Fruit fly (Drosophila melanogaster) whole organism, embryonic: ENCODE measurements around the gene RpL23A.

Experiments used
- Atf6 ChIP-seq: fragments of 200-800 bp; sonication (Bioruptor generic); IDR thresholded peaks from 2 replicates; pipeline ENCODE4 v1.3.6; 2022; ENCODE audit warnings: missing biosample characterization, missing genetic modification characterization
- CG10366 ChIP-seq: fragments of 200-800 bp; sonication (Bioruptor generic); IDR thresholded peaks from 2 replicates; pipeline ENCODE4 v1.3.6; 2022; ENCODE audit warnings: missing biosample characterization, missing genetic modification characterization
- CG12391 ChIP-seq: fragments of 200-800 bp; sonication (Bioruptor generic); optimal IDR thresholded peaks from 3 replicates; lab custom pipeline; 2018; ENCODE audit warnings: missing biosample characterization, mild to moderate bottlenecking, missing genetic modification characterization, moderate library complexity
- CG1602 ChIP-seq: fragments of 200-800 bp; sonication (Bioruptor generic); optimal IDR thresholded peaks from 3 replicates; lab custom pipeline; 2016; ENCODE audit warnings: missing biosample characterization, missing genetic modification characterization
- CG16779 ChIP-seq: fragments of 200-800 bp; sonication (Bioruptor generic); IDR thresholded peaks from 2 replicates; pipeline ENCODE4 v1.3.6; 2022; ENCODE audit warnings: missing biosample characterization, missing genetic modification characterization
- CG17802 ChIP-seq: fragments of 200-800 bp; sonication (Bioruptor generic); optimal IDR thresholded peaks from 2 replicates; lab custom pipeline; 2018; ENCODE audit warnings: missing biosample characterization, mild to moderate bottlenecking, missing genetic modification characterization, moderate library complexity
- CG18262 ChIP-seq: fragments of 200-800 bp; optimal IDR thresholded peaks from 3 replicates; lab custom pipeline; 2019; ENCODE audit warnings: missing biosample characterization, mild to moderate bottlenecking, missing genetic modification characterization, moderate library complexity
- CG2120 ChIP-seq: fragments of 200-800 bp; sonication (Bioruptor generic); optimal IDR thresholded peaks from 3 replicates; lab custom pipeline; 2016; ENCODE audit warnings: missing biosample characterization, missing genetic modification characterization
- CG3163 ChIP-seq: fragments of 200-800 bp; sonication (Bioruptor generic); optimal IDR thresholded peaks from 3 replicates; lab custom pipeline; 2016; ENCODE audit warnings: missing biosample characterization, missing genetic modification characterization
- CG32767 ChIP-seq: fragments of 200-800 bp; sonication (Bioruptor generic); IDR thresholded peaks from 2 replicates; pipeline ENCODE4 v1.3.6; 2022; ENCODE audit warnings: missing biosample characterization, missing genetic modification characterization
- CG3407 ChIP-seq: fragments of 200-800 bp; sonication (Bioruptor generic); optimal IDR thresholded peaks from 2 replicates; lab custom pipeline; 2018; ENCODE audit warnings: missing biosample characterization, mild to moderate bottlenecking, missing genetic modification characterization
- CG9932 ChIP-seq: fragments of 200-800 bp; sonication (Bioruptor generic); IDR thresholded peaks from 2 replicates; pipeline ENCODE4 v1.3.6; 2022; ENCODE audit warnings: missing biosample characterization, missing genetic modification characterization
- Camta ChIP-seq: fragments of 200-800 bp; sonication (Bioruptor generic); optimal IDR thresholded peaks from 2 replicates; lab custom pipeline; 2016; ENCODE audit warnings: missing biosample characterization, missing genetic modification characterization
- D ChIP-seq, 2 experiments: fragments of 200-800 bp in 1 of 2; fragments of >200 bp in 1 of 2; sonication (Bioruptor generic) in 1 of 2; optimal IDR thresholded peaks; 2 replicates in 1 of 2; 3 replicates in 1 of 2; lab custom pipeline; 2017; ENCODE audit warnings: mild to moderate bottlenecking in 1 of 2, missing biosample characterization in 1 of 2, missing genetic modification characterization in 1 of 2, missing genetic modification reagents in 1 of 2
- D19B ChIP-seq: fragments of 200-800 bp; sonication (Bioruptor generic); optimal IDR thresholded peaks from 2 replicates; lab custom pipeline; 2017; ENCODE audit warnings: missing biosample characterization, mild to moderate bottlenecking, missing genetic modification characterization
- Dad ChIP-seq: fragments of 200-800 bp; sonication (Bioruptor generic); optimal IDR thresholded peaks from 3 replicates; lab custom pipeline; 2016; ENCODE audit warnings: missing biosample characterization, missing genetic modification characterization
- Deaf1 ChIP-seq: fragments of 200-800 bp; optimal IDR thresholded peaks from 3 replicates; lab custom pipeline; 2019; ENCODE audit warnings: missing biosample characterization, mild to moderate bottlenecking, missing genetic modification characterization, moderate library complexity
- E2f2 ChIP-seq: fragments of 200-800 bp; sonication (Bioruptor generic); IDR thresholded peaks from 2 replicates; pipeline ENCODE4 v1.3.6; 2022; ENCODE audit warnings: missing biosample characterization, missing genetic modification characterization
- H2.0 ChIP-seq: fragments of 200-800 bp; sonication (Bioruptor generic); IDR thresholded peaks from 2 replicates; pipeline ENCODE4 v1.3.6; 2022; ENCODE audit warnings: missing biosample characterization, missing genetic modification characterization
- HLH3B ChIP-seq: fragments of 200-800 bp; sonication (Bioruptor generic); IDR thresholded peaks from 2 replicates; pipeline ENCODE4 v1.3.6; 2022; ENCODE audit warnings: missing biosample characterization, missing genetic modification characterization
- Hmr ChIP-seq: fragments of 200-800 bp; sonication (Bioruptor generic); optimal IDR thresholded peaks from 3 replicates; lab custom pipeline; 2017; ENCODE audit warnings: mild to moderate bottlenecking, missing biosample characterization, missing genetic modification reagents, missing genetic modification characterization
- MBD-R2 ChIP-seq: fragments of 200-800 bp; sonication (Bioruptor generic); IDR thresholded peaks from 2 replicates; pipeline ENCODE4 v1.3.6; 2022; ENCODE audit warnings: missing biosample characterization, missing genetic modification characterization
- MTF-1 ChIP-seq: fragments of 200-800 bp; sonication (Bioruptor generic); optimal IDR thresholded peaks from 2 replicates; lab custom pipeline; 2018; ENCODE audit warnings: missing biosample characterization, mild to moderate bottlenecking, missing genetic modification characterization, borderline replicate concordance
- Max ChIP-seq: fragments of 200-800 bp; sonication (Bioruptor generic); optimal IDR thresholded peaks from 2 replicates; lab custom pipeline; 2016; ENCODE audit warnings: missing biosample characterization, mild to moderate bottlenecking, missing genetic modification characterization
- Sin3A ChIP-seq: fragments of >200 bp; optimal IDR thresholded peaks from 2 replicates; lab custom pipeline; 2018
- Sox102F ChIP-seq: fragments of 200-800 bp; sonication (Bioruptor generic); optimal IDR thresholded peaks from 2 replicates; lab custom pipeline; 2018; ENCODE audit warnings: missing biosample characterization, mild to moderate bottlenecking, missing genetic modification characterization, moderate library complexity
- Xbp1 ChIP-seq: fragments of 200-800 bp; sonication (Bioruptor generic); optimal IDR thresholded peaks from 3 replicates; lab custom pipeline; 2016; ENCODE audit warnings: missing biosample characterization, mild to moderate bottlenecking, missing genetic modification characterization
- Xrp1 ChIP-seq: fragments of 200-800 bp; sonication (Bioruptor generic); IDR thresholded peaks from 2 replicates; pipeline ENCODE4 v1.3.6; 2022; ENCODE audit warnings: missing biosample characterization, missing genetic modification characterization
- ase ChIP-seq: fragments of 200-800 bp; sonication (Bioruptor generic); IDR thresholded peaks from 3 replicates; pipeline ENCODE4 v1.3.6; 2022; ENCODE audit warnings: missing biosample characterization, missing genetic modification characterization
- bcd ChIP-seq: fragments of 200-800 bp; sonication (Bioruptor generic); optimal IDR thresholded peaks from 2 replicates; lab custom pipeline; 2017; ENCODE audit warnings: missing biosample characterization, mild to moderate bottlenecking, missing genetic modification characterization
- chinmo ChIP-seq: fragments of 200-800 bp; sonication (Bioruptor generic); IDR thresholded peaks from 4 replicates; pipeline ENCODE4 v1.3.6; 2022; ENCODE audit warnings: missing biosample characterization, missing genetic modification characterization; ENCODE audit not compliant: partially characterized antibody
- da ChIP-seq: fragments of 200-800 bp; sonication (Bioruptor generic); optimal IDR thresholded peaks from 2 replicates; lab custom pipeline; 2016; ENCODE audit warnings: missing biosample characterization, missing genetic modification characterization
- ftz-f1 ChIP-seq: fragments of 200-800 bp; sonication (Bioruptor generic); optimal IDR thresholded peaks from 2 replicates; lab custom pipeline; 2016; ENCODE audit warnings: missing biosample characterization, missing genetic modification characterization
- gem ChIP-seq: fragments of 200-800 bp; sonication (Bioruptor generic); optimal IDR thresholded peaks from 2 replicates; lab custom pipeline; 2019; ENCODE audit warnings: missing biosample characterization, mild to moderate bottlenecking, missing genetic modification characterization, moderate library complexity
- grau ChIP-seq: fragments of 200-800 bp; optimal IDR thresholded peaks from 3 replicates; lab custom pipeline; 2019; ENCODE audit warnings: missing biosample characterization, mild to moderate bottlenecking, missing genetic modification characterization, moderate library complexity
- gsb-n ChIP-seq: fragments of 200-800 bp; sonication (Bioruptor generic); optimal IDR thresholded peaks from 3 replicates; lab custom pipeline; 2018; ENCODE audit warnings: missing biosample characterization, mild to moderate bottlenecking, missing genetic modification characterization
- h ChIP-seq: fragments of >200 bp; optimal IDR thresholded peaks from 2 replicates; lab custom pipeline; 2017
- mirr ChIP-seq: fragments of 200-800 bp; sonication (Bioruptor generic); optimal IDR thresholded peaks from 3 replicates; lab custom pipeline; 2018; ENCODE audit warnings: missing biosample characterization, mild to moderate bottlenecking, missing genetic modification characterization
- nmo ChIP-seq: fragments of 200-800 bp; sonication (Bioruptor generic); optimal IDR thresholded peaks from 2 replicates; lab custom pipeline; 2018; ENCODE audit warnings: missing biosample characterization, mild to moderate bottlenecking, missing genetic modification characterization, moderate library complexity
- onecut ChIP-seq: fragments of 200-800 bp; sonication (Bioruptor generic); IDR thresholded peaks from 2 replicates; pipeline ENCODE4 v1.3.6; 2022; ENCODE audit warnings: missing biosample characterization, missing genetic modification characterization
- p53 ChIP-seq: fragments of 200-800 bp; sonication (Bioruptor generic); optimal IDR thresholded peaks from 2 replicates; lab custom pipeline; 2016; ENCODE audit warnings: missing biosample characterization, missing genetic modification characterization
- pfk ChIP-seq: fragments of 200-800 bp; sonication (Bioruptor generic); optimal IDR thresholded peaks from 2 replicates; lab custom pipeline; 2018; ENCODE audit warnings: missing biosample characterization, mild to moderate bottlenecking, missing genetic modification characterization, moderate library complexity
- row ChIP-seq: fragments of 200-800 bp; sonication (Bioruptor generic); IDR thresholded peaks from 3 replicates; pipeline ENCODE4 v1.3.6; 2022; ENCODE audit warnings: missing biosample characterization, missing genetic modification characterization
- seq ChIP-seq: fragments of 200-800 bp; sonication (Bioruptor generic); IDR thresholded peaks from 2 replicates; pipeline ENCODE4 v1.3.6; 2022; ENCODE audit warnings: missing biosample characterization, missing genetic modification characterization
- sim ChIP-seq: fragments of 200-800 bp; sonication (Bioruptor generic); IDR thresholded peaks from 2 replicates; pipeline ENCODE4 v1.3.6; 2022; ENCODE audit warnings: missing biosample characterization, missing genetic modification characterization
- sisA ChIP-seq: fragments of 200-800 bp; sonication (Bioruptor generic); IDR thresholded peaks from 2 replicates; pipeline ENCODE4 v1.3.6; 2022; ENCODE audit warnings: missing biosample characterization, missing genetic modification characterization
- sqz ChIP-seq: fragments of 200-800 bp; sonication (Bioruptor generic); optimal IDR thresholded peaks from 3 replicates; lab custom pipeline; 2018; ENCODE audit warnings: missing biosample characterization, mild to moderate bottlenecking, missing genetic modification characterization
- toy ChIP-seq: fragments of 200-800 bp; sonication (Bioruptor generic); IDR thresholded peaks from 2 replicates; pipeline ENCODE4 v1.3.6; 2022; ENCODE audit warnings: missing biosample characterization, missing genetic modification characterization
- twi ChIP-seq: fragments of 200-800 bp; optimal IDR thresholded peaks from 2 replicates; lab custom pipeline; 2019; ENCODE audit warnings: missing biosample characterization, mild to moderate bottlenecking, missing genetic modification characterization, moderate library complexity
- unc-4 ChIP-seq: fragments of 200-800 bp; sonication (Bioruptor generic); IDR thresholded peaks from 2 replicates; pipeline ENCODE4 v1.3.6; 2022; ENCODE audit warnings: missing biosample characterization, missing genetic modification characterization; ENCODE audit not compliant: partially characterized antibody
- z ChIP-seq: fragments of 200-800 bp; sonication (Bioruptor generic); IDR thresholded peaks from 3 replicates; pipeline ENCODE4 v1.3.6; 2022; ENCODE audit warnings: missing biosample characterization, missing genetic modification characterization

Gene RpL23A

dm6 chr3L:1629064-1629777, 39.2 kb downstream of the RpL23A start, which contains the start of gene GC (continued):
- no peak for TF ChIP-seq unc-4 (GFP tag; lab: Robert Waterston, UW)
- TF ChIP-seq Deaf1 (tag; lab: Kevin White, UChicago): peak; percentile 40
- peak; percentile 34; the same call in 1 of the 2 replicates for TF ChIP-seq HLH3B (GFP tag; lab: Robert Waterston, UW)
- no peak for TF ChIP-seq Sin3A (lab: Kevin White, UChicago)
- TF ChIP-seq E2f2: peak; percentile 27; the same call in 1 of the 2 replicates
- TF ChIP-seq mirr (GFP tag; lab: Kevin White, UChicago): no peak
- no peak for TF ChIP-seq pfk (GFP tag; lab: Kevin White, UChicago)
- TF ChIP-seq bcd (GFP tag; lab: Kevin White, UChicago): no peak
- TF ChIP-seq H2.0: no peak
- no peak for TF ChIP-seq MBD-R2
- no peak for TF ChIP-seq CG1602 (GFP tag; lab: Kevin White, UChicago)
- TF ChIP-seq chinmo: no peak
- TF ChIP-seq CG9932 (GFP tag; lab: Robert Waterston, UW): peak; percentile 53
- TF ChIP-seq CG18262: no peak
- TF ChIP-seq CG2120 (GFP tag; lab: Kevin White, UChicago): peak; percentile 69
- TF ChIP-seq sqz (GFP tag; lab: Kevin White, UChicago): no peak
- 0 out of 2 replicates have a peak, but pooled peaks have one; percentile 35 for TF ChIP-seq Atf6 (GFP tag; lab: Robert Waterston, UW)
- TF ChIP-seq Xrp1 (GFP tag; lab: Robert Waterston, UW): 0 out of 2 replicates have a peak, but pooled peaks have one; percentile 14
- TF ChIP-seq CG3163 (GFP tag; lab: Kevin White, UChicago): no peak
- TF ChIP-seq CG12391: peak; percentile 4
- TF ChIP-seq row (GFP tag; lab: Robert Waterston, UW): peak; percentile 75
- TF ChIP-seq CG17802 (tag; lab: Kevin White, UChicago): no peak
- peak; percentile 49 for TF ChIP-seq Hmr
- TF ChIP-seq gem (tag; lab: Kevin White, UChicago): no peak
- peak; percentile 26 for TF ChIP-seq Sox102F (GFP tag; lab: Kevin White, UChicago)
- no peak for TF ChIP-seq sim (GFP tag; lab: Robert Waterston, UW)
- TF ChIP-seq twi (tag; lab: Kevin White, UChicago): no peak
- no peak for TF ChIP-seq MTF-1
- no peak for TF ChIP-seq D (optimal IDR thresholded peaks at IDR 0.05; lab: Kevin White, UChicago)
- no peak for TF ChIP-seq D (GFP tag; optimal IDR thresholded peaks at IDR 0.05; lab: Kevin White, UChicago)
- no peak for TF ChIP-seq toy (GFP tag; lab: Robert Waterston, UW)
- TF ChIP-seq p53: no peak
- TF ChIP-seq z (GFP tag; lab: Robert Waterston, UW): no peak
- TF ChIP-seq Max (GFP tag; lab: Kevin White, UChicago): no peak
- TF ChIP-seq nmo (GFP tag; lab: Kevin White, UChicago): no peak
- TF ChIP-seq Dad: no peak
- peak; percentile 60 for TF ChIP-seq D19B (GFP tag; lab: Kevin White, UChicago)
- TF ChIP-seq grau (tag; lab: Kevin White, UChicago): peak; percentile 26
- TF ChIP-seq sisA (GFP tag; lab: Robert Waterston, UW): peak; percentile 30; the same call in 1 of the 2 replicates
- TF ChIP-seq ftz-f1: no peak
- no peak for TF ChIP-seq h (lab: Kevin White, UChicago)
- TF ChIP-seq onecut (GFP tag; lab: Robert Waterston, UW): no peak
- TF ChIP-seq CG10366 (GFP tag; lab: Robert Waterston, UW): peak; percentile 24
- no peak for TF ChIP-seq Xbp1
- TF ChIP-seq CG3407 (GFP tag; lab: Kevin White, UChicago): no peak
- TF ChIP-seq ase (GFP tag; lab: Robert Waterston, UW): no peak
- peak; percentile 37; the same call in 1 of the 2 replicates for TF ChIP-seq CG16779 (GFP tag; lab: Robert Waterston, UW)
- no peak for TF ChIP-seq da (GFP tag; lab: Kevin White, UChicago)
- no peak for TF ChIP-seq seq
- no peak for TF ChIP-seq gsb-n
- TF ChIP-seq Camta (GFP tag; lab: Kevin White, UChicago): no peak
- no peak for TF ChIP-seq CG32767 (GFP tag; lab: Robert Waterston, UW)
